Fruit fly (Drosophila melanogaster) whole organism, embryonic: ENCODE data around the gene CG9799.

Experiments
- ATbp ChIP-seq: fragments of 200-800 bp; sonication (Bioruptor generic); optimal IDR thresholded peaks from 2 replicates; lab custom pipeline; 2017; ENCODE audit warnings: missing biosample characterization, mild to moderate bottlenecking, missing genetic modification characterization, missing genetic modification reagents
- Asciz ChIP-seq: fragments of 200-800 bp; sonication (Bioruptor generic); optimal IDR thresholded peaks from 2 replicates; lab custom pipeline; 2017; ENCODE audit warnings: missing biosample characterization, mild to moderate bottlenecking, missing genetic modification characterization, missing genetic modification reagents
- CG11560 ChIP-seq: fragments of 200-800 bp; sonication (Bioruptor generic); IDR thresholded peaks from 3 replicates; pipeline ENCODE4 v1.3.6; 2022; ENCODE audit warnings: missing biosample characterization, missing genetic modification characterization
- CG12659 ChIP-seq: fragments of 200-800 bp; sonication (Bioruptor generic); optimal IDR thresholded peaks from 3 replicates; lab custom pipeline; 2017; ENCODE audit warnings: mild to moderate bottlenecking, missing biosample characterization, missing genetic modification reagents, missing genetic modification characterization
- CG16779 ChIP-seq: fragments of 200-800 bp; sonication (Bioruptor generic); IDR thresholded peaks from 2 replicates; pipeline ENCODE4 v1.3.6; 2022; ENCODE audit warnings: missing biosample characterization, missing genetic modification characterization
- CG17802 ChIP-seq: fragments of 200-800 bp; sonication (Bioruptor generic); optimal IDR thresholded peaks from 2 replicates; lab custom pipeline; 2018; ENCODE audit warnings: missing biosample characterization, mild to moderate bottlenecking, missing genetic modification characterization, moderate library complexity
- CG17912 ChIP-seq: fragments of 200-800 bp; sonication (Bioruptor generic); optimal IDR thresholded peaks from 2 replicates; lab custom pipeline; 2018; ENCODE audit warnings: missing biosample characterization, mild to moderate bottlenecking, missing genetic modification characterization
- CG18619 ChIP-seq: fragments of 200-800 bp; sonication (Bioruptor generic); optimal IDR thresholded peaks from 3 replicates; lab custom pipeline; 2017; ENCODE audit warnings: missing biosample characterization, mild to moderate bottlenecking, missing genetic modification characterization
- CG2678 ChIP-seq: fragments of 200-800 bp; sonication (Bioruptor generic); optimal IDR thresholded peaks from 3 replicates; lab custom pipeline; 2019; ENCODE audit warnings: missing biosample characterization, mild to moderate bottlenecking, missing genetic modification characterization, moderate library complexity
- CG2875 ChIP-seq: fragments of 200-800 bp; sonication (Bioruptor generic); optimal IDR thresholded peaks from 2 replicates; lab custom pipeline; 2017; ENCODE audit warnings: missing biosample characterization, mild to moderate bottlenecking, missing genetic modification characterization, missing genetic modification reagents
- CG32532 ChIP-seq: fragments of 200-800 bp; sonication (Bioruptor generic); IDR thresholded peaks from 2 replicates; pipeline ENCODE4 v1.3.6; 2022; ENCODE audit warnings: missing biosample characterization, missing genetic modification characterization
- CG3995 ChIP-seq: fragments of 200-800 bp; sonication (Bioruptor generic); optimal IDR thresholded peaks from 3 replicates; lab custom pipeline; 2016; ENCODE audit warnings: missing biosample characterization, missing genetic modification characterization
- CG4282 ChIP-seq: fragments of 200-800 bp; sonication (Bioruptor generic); optimal IDR thresholded peaks from 2 replicates; lab custom pipeline; 2016; ENCODE audit warnings: missing biosample characterization, missing genetic modification characterization
- CG5180 ChIP-seq: fragments of 200-800 bp; sonication (Bioruptor generic); optimal IDR thresholded peaks from 3 replicates; lab custom pipeline; 2017; ENCODE audit warnings: missing biosample characterization, missing genetic modification characterization, mild to moderate bottlenecking, moderate library complexity, missing genetic modification reagents
- CG5953 ChIP-seq: fragments of 200-800 bp; sonication (Bioruptor generic); IDR thresholded peaks from 2 replicates; pipeline ENCODE4 v1.3.6; 2022; ENCODE audit warnings: missing biosample characterization, missing genetic modification characterization
- CG6654 ChIP-seq: fragments of 200-800 bp; sonication (Bioruptor generic); optimal IDR thresholded peaks from 2 replicates; lab custom pipeline; 2017; ENCODE audit warnings: missing biosample characterization, mild to moderate bottlenecking, missing genetic modification characterization
- CG7271 ChIP-seq: fragments of 200-800 bp; sonication (Bioruptor generic); optimal IDR thresholded peaks from 2 replicates; lab custom pipeline; 2018; ENCODE audit warnings: missing biosample characterization, mild to moderate bottlenecking, missing genetic modification characterization, moderate library complexity
- CG9797 ChIP-seq: fragments of 200-800 bp; sonication (Bioruptor generic); optimal IDR thresholded peaks from 3 replicates; lab custom pipeline; 2018; ENCODE audit warnings: missing biosample characterization, mild to moderate bottlenecking, missing genetic modification characterization
- Drgx ChIP-seq: fragments of 200-800 bp; sonication (Bioruptor generic); IDR thresholded peaks from 2 replicates; pipeline ENCODE4 v1.3.6; 2022; ENCODE audit warnings: missing biosample characterization, missing genetic modification characterization
- Fer1 ChIP-seq: fragments of 200-800 bp; sonication (Bioruptor generic); optimal IDR thresholded peaks from 2 replicates; lab custom pipeline; 2017; ENCODE audit warnings: missing biosample characterization, mild to moderate bottlenecking, missing genetic modification characterization
- Fer2 ChIP-seq: fragments of 200-800 bp; sonication (Bioruptor generic); optimal IDR thresholded peaks from 2 replicates; lab custom pipeline; 2018; ENCODE audit warnings: missing biosample characterization, mild to moderate bottlenecking, missing genetic modification characterization, moderate library complexity
- HLHmδ ChIP-seq: fragments of 200-800 bp; sonication (Bioruptor generic); optimal IDR thresholded peaks from 2 replicates; lab custom pipeline; 2018; ENCODE audit warnings: missing biosample characterization, mild to moderate bottlenecking, missing genetic modification characterization, moderate library complexity
- MTF-1 ChIP-seq: fragments of 200-800 bp; sonication (Bioruptor generic); optimal IDR thresholded peaks from 2 replicates; lab custom pipeline; 2018; ENCODE audit warnings: missing biosample characterization, mild to moderate bottlenecking, missing genetic modification characterization, borderline replicate concordance
- Med ChIP-seq: fragments of 200-800 bp; sonication (Bioruptor generic); peaks from one replicate; lab custom pipeline; 2016; ENCODE audit warnings: missing biosample characterization, missing genetic modification characterization, mild to moderate bottlenecking, inconsistent platforms, moderate library complexity
- NFAT ChIP-seq: fragments of 200-800 bp; sonication (Bioruptor generic); IDR thresholded peaks from 2 replicates; pipeline ENCODE4 v1.3.6; 2022; ENCODE audit warnings: missing biosample characterization, missing genetic modification characterization
- Six4 ChIP-seq: fragments of 200-800 bp; sonication (Bioruptor generic); optimal IDR thresholded peaks from 2 replicates; lab custom pipeline; 2016; ENCODE audit warnings: missing biosample characterization, missing genetic modification characterization
- Ssrp ChIP-seq: fragments of 200-800 bp; sonication (Bioruptor generic); optimal IDR thresholded peaks from 2 replicates; lab custom pipeline; 2018; ENCODE audit warnings: missing biosample characterization, mild to moderate bottlenecking, missing genetic modification characterization, moderate library complexity
- Trl ChIP-seq, 3 experiments: fragments of >200 bp in 2 of 3; fragments of 200-800 bp in 1 of 3; sonication (Bioruptor generic) in 1 of 3; optimal IDR thresholded peaks; 2 replicates in 1 of 3; 3 replicates in 2 of 3; lab custom pipeline; 2016 to 2017; ENCODE audit warnings: missing biosample characterization in 1 of 3, missing genetic modification characterization in 1 of 3
- abd-A ChIP-seq: fragments of 200-800 bp; sonication (Bioruptor generic); optimal IDR thresholded peaks from 3 replicates; lab custom pipeline; 2019; ENCODE audit warnings: missing biosample characterization, mild to moderate bottlenecking, missing genetic modification characterization, moderate library complexity
- ara ChIP-seq: fragments of 200-800 bp; sonication (Bioruptor generic); IDR thresholded peaks from 2 replicates; pipeline ENCODE4 v1.3.6; 2022; ENCODE audit warnings: missing biosample characterization, missing genetic modification characterization
- ato ChIP-seq: fragments of 200-800 bp; sonication (Bioruptor generic); IDR thresholded peaks from 2 replicates; pipeline ENCODE4 v1.3.6; 2022; ENCODE audit warnings: missing biosample characterization, missing genetic modification characterization; ENCODE audit not compliant: partially characterized antibody
- az2 ChIP-seq: fragments of 200-800 bp; sonication (Bioruptor generic); optimal IDR thresholded peaks from 3 replicates; lab custom pipeline; 2016; ENCODE audit warnings: missing biosample characterization, missing genetic modification characterization
- bigmax ChIP-seq: fragments of 200-800 bp; sonication (Bioruptor generic); optimal IDR thresholded peaks from 2 replicates; lab custom pipeline; 2018; ENCODE audit warnings: missing biosample characterization, mild to moderate bottlenecking, missing genetic modification characterization
- cas ChIP-seq: fragments of 200-800 bp; sonication (Bioruptor generic); IDR thresholded peaks from 2 replicates; pipeline ENCODE4 v1.3.6; 2022; ENCODE audit warnings: missing biosample characterization, missing genetic modification characterization
- cato ChIP-seq: fragments of 200-800 bp; sonication (Bioruptor generic); optimal IDR thresholded peaks from 2 replicates; lab custom pipeline; 2016; ENCODE audit warnings: missing biosample characterization, missing genetic modification characterization, borderline replicate concordance
- chif ChIP-seq, 2 experiments: fragments of 200-800 bp; sonication (Bioruptor generic); optimal IDR thresholded peaks; 3 replicates each; lab custom pipeline; 2016; ENCODE audit warnings: missing biosample characterization in 2 of 2, missing genetic modification characterization in 2 of 2
- dmrt11E ChIP-seq: fragments of 200-800 bp; sonication (Bioruptor generic); optimal IDR thresholded peaks from 3 replicates; lab custom pipeline; 2018; ENCODE audit warnings: missing biosample characterization, mild to moderate bottlenecking, missing genetic modification characterization, moderate library complexity
- eve ChIP-seq, 2 experiments: fragments of >200 bp; optimal IDR thresholded peaks; 2 replicates each; lab custom pipeline; 2017; ENCODE audit warnings: missing biosample characterization in 2 of 2, missing genetic modification characterization in 2 of 2
- exex ChIP-seq: fragments of 200-800 bp; sonication (Bioruptor generic); optimal IDR thresholded peaks from 4 replicates; lab custom pipeline; 2018; ENCODE audit warnings: missing biosample characterization, mild to moderate bottlenecking, missing genetic modification characterization, moderate library complexity
- eyg ChIP-seq: fragments of 200-800 bp; sonication (Bioruptor generic); optimal IDR thresholded peaks from 3 replicates; lab custom pipeline; 2016; ENCODE audit warnings: missing biosample characterization, missing genetic modification characterization
- grn ChIP-seq: fragments of 200-800 bp; sonication (Bioruptor generic); optimal IDR thresholded peaks from 3 replicates; lab custom pipeline; 2017; ENCODE audit warnings: missing biosample characterization, missing genetic modification characterization
- jigr1 ChIP-seq: fragments of 200-800 bp; sonication (Bioruptor generic); IDR thresholded peaks from 3 replicates; pipeline ENCODE4 v1.3.6; 2022; ENCODE audit warnings: missing biosample characterization, missing genetic modification characterization
- ken ChIP-seq: fragments of 200-800 bp; sonication (Bioruptor generic); IDR thresholded peaks from 3 replicates; pipeline ENCODE4 v1.3.6; 2022; ENCODE audit warnings: missing biosample characterization, missing genetic modification characterization
- lilli ChIP-seq: fragments of 200-800 bp; sonication (Bioruptor generic); optimal IDR thresholded peaks from 3 replicates; lab custom pipeline; 2016; ENCODE audit warnings: missing biosample characterization, missing genetic modification characterization
- otp ChIP-seq: fragments of 200-800 bp; sonication (Bioruptor generic); IDR thresholded peaks from 3 replicates; pipeline ENCODE4, ENCODE4 v1.3.6; 2022; ENCODE audit warnings: missing biosample characterization, missing genetic modification characterization
- phol ChIP-seq: fragments of 200-800 bp; sonication (Bioruptor generic); optimal IDR thresholded peaks from 3 replicates; lab custom pipeline; 2018; ENCODE audit warnings: missing biosample characterization, mild to moderate bottlenecking, missing genetic modification characterization, moderate library complexity
- pita ChIP-seq: fragments of 200-800 bp; sonication (Bioruptor generic); optimal IDR thresholded peaks from 2 replicates; lab custom pipeline; 2017; ENCODE audit warnings: missing biosample characterization, mild to moderate bottlenecking, missing genetic modification characterization
- ssp ChIP-seq: fragments of 200-800 bp; sonication (Bioruptor generic); IDR thresholded peaks from 2 replicates; pipeline ENCODE4 v1.3.6; 2022; ENCODE audit warnings: missing biosample characterization, missing genetic modification characterization
- vvl ChIP-seq: fragments of 200-800 bp; sonication (Bioruptor generic); IDR thresholded peaks from 2 replicates; pipeline ENCODE4 v1.3.6; 2022; ENCODE audit warnings: missing biosample characterization, missing genetic modification characterization

CG9799 gene

DNA sequence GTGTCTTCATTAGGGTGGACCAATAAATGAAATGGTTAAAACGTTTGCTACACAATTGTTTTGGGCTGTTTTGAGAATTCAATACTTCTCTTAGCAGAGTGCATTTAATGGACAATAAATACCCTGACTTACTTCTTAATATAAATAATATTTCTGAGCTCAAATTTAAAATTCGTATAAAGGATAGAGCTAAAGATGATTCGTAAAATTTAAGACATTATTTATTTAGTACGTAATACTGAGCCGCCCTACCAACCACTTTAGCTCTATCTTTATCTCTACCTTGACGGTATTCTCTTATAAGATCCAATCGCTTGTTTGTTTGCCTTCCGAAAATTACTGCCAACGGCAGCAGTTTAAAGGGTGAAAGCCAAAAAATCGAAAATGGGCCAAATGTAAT is 45.1 kb upstream of the CG9799 start (continued):
- TF ChIP-seq jigr1 (no peak), CG12659 (GFP tag; lab: Kevin White, UChicago) (peak; percentile 87), Ssrp (tag; lab: Kevin White, UChicago) (peak; percentile 86), CG9797 (no peak), ato (GFP tag; lab: Robert Waterston, UW) (no peak), CG6654 (peak; percentile 2), grn (peak; percentile 67), NFAT (GFP tag; lab: Robert Waterston, UW) (0 out of 2 replicates have a peak, but pooled peaks have one; percentile 12), ara (GFP tag; lab: Robert Waterston, UW) (peak; percentile 71), Six4 (GFP tag; lab: Kevin White, UChicago) (peak; percentile 42), vvl (GFP tag; lab: Robert Waterston, UW) (peak; percentile 88), CG5953 (GFP tag; lab: Robert Waterston, UW) (peak; percentile 30; the same call in 1 of the 2 replicates), CG2678 (tag; lab: Kevin White, UChicago) (peak; percentile 92), Trl (optimal IDR thresholded peaks at IDR 0.05; lab: Kevin White, UChicago) (no peak), Trl (GFP tag; optimal IDR thresholded peaks at IDR 0.05; lab: Kevin White, UChicago) (peak; percentile 15), bigmax (GFP tag; lab: Kevin White, UChicago) (no peak), CG18619 (peak; percentile 81), CG11560 (tag; lab: Robert Waterston, UW) (no peak), CG17912 (GFP tag; lab: Kevin White, UChicago) (no peak), Fer2 (peak; percentile 42), CG5180 (GFP tag; lab: Kevin White, UChicago) (peak; percentile 48), eyg (GFP tag; lab: Kevin White, UChicago) (no peak), MTF-1 (GFP tag; lab: Kevin White, UChicago) (peak; percentile 47), exex (tag; lab: Kevin White, UChicago) (peak; percentile 22), CG3995 (GFP tag; lab: Kevin White, UChicago) (peak; percentile 35), CG7271 (peak; percentile 70), Asciz (GFP tag; lab: Kevin White, UChicago) (peak; percentile 75), cas (GFP tag; lab: Robert Waterston, UW) (peak; percentile 37; the same call in 1 of the 2 replicates), eve (GFP tag; optimal IDR thresholded peaks at IDR 0.05; lab: Kevin White, UChicago) (no peak), CG16779 (no peak), chif (GFP tag; optimal IDR thresholded peaks at IDR 0.05; lab: Kevin White, UChicago) (peak; percentile 8 to 51), CG17802 (tag; lab: Kevin White, UChicago) (peak; percentile 16), CG4282 (GFP tag; lab: Kevin White, UChicago) (no peak), cato (GFP tag; lab: Kevin White, UChicago) (peak; percentile 63), CG2875 (GFP tag; lab: Kevin White, UChicago) (peak; percentile 74), abd-A (no peak), phol (tag; lab: Kevin White, UChicago) (peak; percentile 77), otp (GFP tag; lab: Robert Waterston, UW) (peak; percentile 81)

DNA sequence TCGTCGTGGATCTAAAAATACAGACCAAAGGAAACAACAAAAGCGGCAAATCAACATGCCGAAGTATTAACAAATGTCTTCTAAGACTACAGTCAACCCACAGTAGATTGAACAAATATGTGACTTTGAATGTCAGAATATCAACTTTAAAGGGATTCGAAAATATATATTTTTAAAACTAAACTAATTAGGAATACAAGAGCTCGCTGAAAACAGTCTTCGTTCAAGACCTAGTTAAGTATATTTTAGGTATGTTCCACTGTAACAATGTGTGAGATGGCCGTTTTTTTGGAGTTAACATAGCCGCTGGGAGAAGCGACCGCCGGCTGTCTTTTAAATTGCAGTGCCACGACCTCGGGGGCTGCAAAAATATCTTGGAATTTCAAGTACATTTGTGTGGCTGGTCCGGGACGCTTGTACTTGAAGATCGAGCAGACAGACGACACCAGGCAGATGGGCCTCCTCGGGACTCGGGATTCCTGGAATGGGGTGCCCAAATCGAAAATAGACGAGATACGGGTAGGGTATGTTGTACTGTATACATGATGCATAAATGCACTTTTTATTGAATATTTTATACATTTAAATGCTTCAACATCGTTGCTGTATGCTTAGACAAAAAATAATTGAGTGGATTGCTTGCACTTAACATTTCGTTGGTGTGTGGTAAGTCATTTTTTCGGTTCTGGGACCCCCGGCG is 40.0 kb upstream of the CG9799 start:
- TF ChIP-seq HLHmδ (GFP tag; lab: Kevin White, UChicago) (no peak), ara (GFP tag; lab: Robert Waterston, UW) (peak; percentile 75), ssp (GFP tag; lab: Robert Waterston, UW) (0 out of 2 replicates have a peak, but pooled peaks have one; percentile 43), Drgx (peak; percentile 78), pita (no peak), lilli (GFP tag; lab: Kevin White, UChicago) (peak; percentile 66), CG32532 (peak; percentile 54), ken (GFP tag; lab: Robert Waterston, UW) (peak; percentile 58; the same call in 1 of the 3 replicates), Fer1 (GFP tag; lab: Kevin White, UChicago) (peak; percentile 44), NFAT (GFP tag; lab: Robert Waterston, UW) (no peak), dmrt11E (tag; lab: Kevin White, UChicago) (peak; percentile 69), az2 (peak; percentile 69), ATbp (peak; percentile 73), Med (GFP tag; lab: Kevin White, UChicago) (peak; percentile 84)
